Worm (Caenorhabditis elegans) whole organism, L3 larva: ENCODE measurements around the gene cyp-13A11.
A peak's percentile ranks its signal among the peaks of the same experiment; 100 is the strongest.

Source experiments
- R02D3.7 ChIP-seq: fragments of 150-350 bp; optimal IDR thresholded peaks from 2 replicates; lab custom pipeline; 2014; ENCODE audit warnings: missing biosample characterization, missing genetic modification characterization
- ceh-16 ChIP-seq: sonication (generic microtip); optimal IDR thresholded peaks from 2 replicates; lab custom pipeline; 2017; ENCODE audit warnings: missing biosample characterization, missing genetic modification characterization
- ceh-28 ChIP-seq: fragments of 150-350 bp; optimal IDR thresholded peaks from 2 replicates; lab custom pipeline; 2014; ENCODE audit warnings: missing biosample characterization, missing genetic modification reagents, missing genetic modification characterization
- ceh-9 ChIP-seq: sonication (generic microtip); optimal IDR thresholded peaks from 2 replicates; lab custom pipeline; 2018; ENCODE audit warnings: missing biosample characterization, missing genetic modification characterization
- daf-12 ChIP-seq: fragments of 150-350 bp; optimal IDR thresholded peaks from 2 replicates; lab custom pipeline; 2014; ENCODE audit warnings: missing biosample characterization, missing genetic modification reagents, missing genetic modification characterization
- egl-27 ChIP-seq: sonication (generic microtip); optimal IDR thresholded peaks from 4 replicates; lab custom pipeline; 2017; ENCODE audit warnings: missing biosample characterization, missing genetic modification reagents, missing genetic modification characterization
- elt-1 ChIP-seq: fragments of 150-350 bp; optimal IDR thresholded peaks from 2 replicates; lab custom pipeline; 2014; ENCODE audit warnings: missing biosample characterization, missing genetic modification characterization
- elt-2 ChIP-seq: sonication (generic microtip); optimal IDR thresholded peaks from 2 replicates; lab custom pipeline; 2016; ENCODE audit warnings: missing genetic modification reagents, mild to moderate bottlenecking, missing genetic modification characterization, missing compliant biosample characterization
- elt-3 ChIP-seq, 3 experiments: fragments of 150-350 bp in 1 of 3; sonication (generic microtip) in 2 of 3; optimal IDR thresholded peaks; 2 replicates in 2 of 3; 4 replicates in 1 of 3; lab custom pipeline; 2014 to 2017; ENCODE audit warnings: missing biosample characterization in 3 of 3, missing genetic modification characterization in 3 of 3
- eor-1 ChIP-seq, 2 experiments: fragments of 150-350 bp; optimal IDR thresholded peaks; 2 replicates each; lab custom pipeline; 2014 to 2018; ENCODE audit warnings: missing biosample characterization in 2 of 2, missing genetic modification characterization in 2 of 2
- fkh-2 ChIP-seq: fragments of 150-350 bp; optimal IDR thresholded peaks from 2 replicates; lab custom pipeline; 2014; ENCODE audit warnings: missing biosample characterization, missing genetic modification reagents, missing genetic modification characterization
- fos-1 ChIP-seq: fragments of 150-350 bp; optimal IDR thresholded peaks from 2 replicates; lab custom pipeline; 2014; ENCODE audit warnings: missing biosample characterization, missing genetic modification characterization
- lin-15B ChIP-seq: fragments of 150-350 bp; optimal IDR thresholded peaks from 2 replicates; lab custom pipeline; 2014; ENCODE audit warnings: missing biosample characterization, missing genetic modification characterization
- lsy-12 ChIP-seq: sonication (generic microtip); optimal IDR thresholded peaks from 2 replicates; lab custom pipeline; 2016; ENCODE audit warnings: mild to moderate bottlenecking, missing genetic modification characterization, missing compliant biosample characterization
- mdl-1 ChIP-seq: fragments of 150-350 bp; optimal IDR thresholded peaks from 2 replicates; lab custom pipeline; 2014; ENCODE audit warnings: missing biosample characterization, missing genetic modification characterization
- nfya-1 ChIP-seq: sonication (generic microtip); optimal IDR thresholded peaks from 2 replicates; lab custom pipeline; 2017; ENCODE audit warnings: missing genetic modification characterization, mild to moderate bottlenecking, missing compliant biosample characterization, antibody characterized with exemption, moderate library complexity; ENCODE audit not compliant: insufficient read depth
- nhr-11 ChIP-seq: fragments of 150-350 bp; optimal IDR thresholded peaks from 2 replicates; lab custom pipeline; 2014; ENCODE audit warnings: missing biosample characterization, missing genetic modification characterization
- nhr-12 ChIP-seq: fragments of 150-350 bp; optimal IDR thresholded peaks from 2 replicates; lab custom pipeline; 2014; ENCODE audit warnings: missing biosample characterization, missing genetic modification characterization
- nhr-43 ChIP-seq: sonication (generic microtip); optimal IDR thresholded peaks from 2 replicates; lab custom pipeline; 2016; ENCODE audit warnings: mild to moderate bottlenecking, missing genetic modification characterization, missing compliant biosample characterization; ENCODE audit not compliant: poor library complexity, severe bottlenecking
- nhr-67 ChIP-seq: fragments of 150-350 bp; optimal IDR thresholded peaks from 2 replicates; lab custom pipeline; 2014; ENCODE audit warnings: missing biosample characterization, missing genetic modification characterization
- nhr-76 ChIP-seq: fragments of 150-350 bp; sonication (generic microtip); optimal IDR thresholded peaks from 5 replicates; lab custom pipeline; 2014; ENCODE audit warnings: missing biosample characterization, missing genetic modification characterization
- nhr-77 ChIP-seq: fragments of 150-350 bp; optimal IDR thresholded peaks from 2 replicates; lab custom pipeline; 2014; ENCODE audit warnings: missing biosample characterization, missing genetic modification characterization
- pha-4 ChIP-seq: fragments of 150-350 bp; optimal IDR thresholded peaks from 2 replicates; lab custom pipeline; 2014; ENCODE audit warnings: missing biosample characterization, missing genetic modification reagents, missing genetic modification characterization
- pqm-1 ChIP-seq: fragments of 150-350 bp; optimal IDR thresholded peaks from 2 replicates; lab custom pipeline; 2017; ENCODE audit warnings: missing biosample characterization, missing genetic modification characterization, inconsistent platforms
- skn-1 ChIP-seq: fragments of 150-350 bp; optimal IDR thresholded peaks from 2 replicates; lab custom pipeline; 2014; ENCODE audit warnings: missing biosample characterization, missing genetic modification characterization
- snpc-4 ChIP-seq: fragments of 150-350 bp; optimal IDR thresholded peaks from 2 replicates; lab custom pipeline; 2014; ENCODE audit warnings: missing biosample characterization, missing genetic modification characterization
- tbx-2 ChIP-seq: sonication (generic microtip); optimal IDR thresholded peaks from 2 replicates; lab custom pipeline; 2016; ENCODE audit warnings: mild to moderate bottlenecking, missing genetic modification characterization, missing compliant biosample characterization
- unc-62 ChIP-seq: fragments of 150-350 bp; sonication (generic microtip); optimal IDR thresholded peaks from 4 replicates; lab custom pipeline; 2014; ENCODE audit warnings: missing biosample characterization, missing genetic modification reagents, missing genetic modification characterization
- zag-1 ChIP-seq: fragments of 150-350 bp; optimal IDR thresholded peaks from 2 replicates; lab custom pipeline; 2014; ENCODE audit warnings: missing biosample characterization, missing genetic modification characterization
- ztf-4 ChIP-seq: fragments of 150-350 bp; optimal IDR thresholded peaks from 2 replicates; lab custom pipeline; 2014; ENCODE audit warnings: missing biosample characterization, missing genetic modification characterization

Gene cyp-13A11

ce11 chrIII:13024281-13024680 lies 3.5 kb downstream of the cyp-13A11 start, which contains the start of gene cyp-13A12:
Gene cyp-13A12, plus strand, starts transcription at chrIII:13024547.
- TF ChIP-seq fos-1 (no peak), pha-4 (tag; lab: Kevin White, UChicago) (peak; percentile 7), pqm-1 (tag; lab: Kevin White, UChicago) (peak; percentile 59), elt-3 (tag; optimal IDR thresholded peaks at IDR 0.05; lab: Kevin White, UChicago) (no peak), elt-2 (tag; lab: Kevin White, UChicago) (peak; percentile 46)

- TF ChIP-seq nhr-67 (tag; lab: Kevin White, UChicago): no peak
- TF ChIP-seq, all 47 proteins: peak for 0
Measured at ce11 chrIII:13027949-13028348, 7.1 kb downstream of the cyp-13A11 start.

- TF ChIP-seq eor-1 (tag; optimal IDR thresholded peaks at IDR 0.05; lab: Kevin White, UChicago): no peak
- TF ChIP-seq lin-15B (tag; lab: Kevin White, UChicago): no peak
- no peak for TF ChIP-seq tbx-2 (tag; lab: Kevin White, UChicago)
- TF ChIP-seq fkh-2 (tag; lab: Kevin White, UChicago): no peak
- no peak for TF ChIP-seq nfya-1 (tag; lab: Kevin White, UChicago)
- TF ChIP-seq snpc-4: no peak
- TF ChIP-seq ceh-9 (tag; lab: Kevin White, UChicago): no peak
Measured at ce11 chrIII:13029608-13030007, 8.8 kb downstream of the cyp-13A11 start, which contains the start of gene F14F7.4. Gene F14F7.4, minus strand, starts transcription at chrIII:13029708.

ce11 chrIII:13030551-13030950 lies 9.7 kb downstream of the cyp-13A11 start, which contains the start of gene F14F7.7:
Gene F14F7.7, plus strand, starts transcription at chrIII:13030904.
- TF ChIP-seq mdl-1 (no peak), nhr-12 (tag; lab: Kevin White, UChicago) (no peak), fos-1 (no peak), nhr-77 (tag; lab: Kevin White, UChicago) (no peak), elt-1 (no peak), ceh-28 (no peak), lsy-12 (tag; lab: Kevin White, UChicago) (no peak), egl-27 (tag; lab: Kevin White, UChicago) (no peak), nhr-67 (tag; lab: Kevin White, UChicago) (no peak), snpc-4 (no peak), ztf-4 (tag; lab: Kevin White, UChicago) (no peak), ceh-16 (tag; lab: Kevin White, UChicago) (no peak), lin-15B (tag; lab: Kevin White, UChicago) (no peak), nhr-76 (tag; lab: Kevin White, UChicago) (no peak), R02D3.7 (tag; lab: Kevin White, UChicago) (no peak), unc-62 (GFP tag; lab: Kevin White, UChicago) (no peak), tbx-2 (tag; lab: Kevin White, UChicago) (no peak)
- TF ChIP-seq, all 47 proteins: peak for 0

ce11 chrIII:13031701-13032100 lies 10.9 kb downstream of the cyp-13A11 start, which contains the start of gene F14F7.5:
Gene F14F7.5, plus strand, starts transcription at chrIII:13032001.
- no peak for TF ChIP-seq daf-12
- TF ChIP-seq mdl-1: no peak
- TF ChIP-seq skn-1: no peak
- TF ChIP-seq elt-2 (tag; lab: Kevin White, UChicago): no peak
- no peak for TF ChIP-seq nhr-11 (tag; lab: Kevin White, UChicago)
- TF ChIP-seq nhr-43 (tag; lab: Kevin White, UChicago): no peak

- TF ChIP-seq fkh-2 (tag; lab: Kevin White, UChicago): no peak
- TF ChIP-seq nhr-77 (tag; lab: Kevin White, UChicago): no peak
- no peak for TF ChIP-seq mdl-1
- TF ChIP-seq elt-1: no peak
- TF ChIP-seq, all 47 proteins: peak for 0
Measured at ce11 chrIII:13032429-13033018, 11.7 kb downstream of the cyp-13A11 start.

ce11 chrIII:13039739-13040138 lies 18.9 kb downstream of the cyp-13A11 start, which contains the start of gene F54F12.2:
Gene F54F12.2, plus strand, starts transcription at chrIII:13040039.
- no peak for TF ChIP-seq skn-1
- TF ChIP-seq egl-27 (tag; lab: Kevin White, UChicago): no peak
- no peak for TF ChIP-seq zag-1
